Worm (Caenorhabditis elegans) whole organism, L4/young adult: ENCODE data around the gene F47G3.4.

Experiments
- W03F9.2 ChIP-seq: fragments of 150-350 bp; optimal IDR thresholded peaks from 2 replicates; lab custom pipeline; 2014; ENCODE audit warnings: missing biosample characterization, missing genetic modification characterization
- him-1 ChIP-seq: sonication (generic microtip); optimal IDR thresholded peaks from 2 replicates; lab custom pipeline; 2016; ENCODE audit warnings: missing genotype, missing genetic modification reagents, missing genetic modification characterization, missing compliant biosample characterization

DNA sequence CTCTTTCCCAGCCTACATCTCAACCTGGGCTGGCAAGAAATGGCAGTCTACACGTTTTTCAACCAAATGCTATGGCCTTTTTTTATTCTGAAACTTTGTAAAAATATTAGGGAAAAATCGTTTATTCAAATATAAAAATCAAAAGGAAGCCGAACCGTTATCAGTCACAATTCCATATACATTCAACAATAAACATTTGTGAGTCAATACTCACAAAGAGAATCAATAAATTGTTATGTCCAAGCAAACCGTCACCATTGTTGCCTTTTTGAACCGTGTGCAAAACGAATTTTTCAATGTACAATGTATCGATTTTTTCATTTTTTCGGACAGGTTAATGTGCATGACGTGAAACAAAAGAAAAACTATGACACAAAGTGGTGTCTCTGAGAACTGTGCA lies 12.3 kb upstream of the F47G3.4 start:
- TF ChIP-seq W03F9.2 (tag; lab: Kevin White, UChicago) (no peak), him-1 (no peak)
